Fruit fly (Drosophila melanogaster) whole organism, prepupa: Measurements from ENCODE around the gene Alh.
A peak's percentile ranks its signal among the peaks of the same experiment; 100 is the strongest.

ENCODE experiments used
- Blimp-1 ChIP-seq: fragments of 200-800 bp; sonication (Bioruptor generic); optimal IDR thresholded peaks from 3 replicates; lab custom pipeline; 2017; ENCODE audit warnings: missing biosample characterization, missing genetic modification characterization, mild to moderate bottlenecking, moderate library complexity, missing genetic modification reagents
- CG10631 ChIP-seq: fragments of 200-800 bp; sonication (Bioruptor generic); optimal IDR thresholded peaks from 2 replicates; lab custom pipeline; 2016; ENCODE audit warnings: missing biosample characterization, missing genetic modification characterization
- CG10669 ChIP-seq: fragments of 200-800 bp; sonication (Bioruptor generic); optimal IDR thresholded peaks from 3 replicates; lab custom pipeline; 2018; ENCODE audit warnings: missing biosample characterization, mild to moderate bottlenecking, missing genetic modification characterization, moderate library complexity
- CG11294 ChIP-seq: fragments of 200-800 bp; sonication (Bioruptor generic); IDR thresholded peaks from 2 replicates; pipeline ENCODE4 v1.3.6; 2022; ENCODE audit warnings: missing biosample characterization, missing genetic modification characterization
- CG11762 ChIP-seq: fragments of 200-800 bp; sonication (Bioruptor generic); optimal IDR thresholded peaks from 3 replicates; lab custom pipeline; 2016; ENCODE audit warnings: missing biosample characterization, missing genetic modification characterization; ENCODE audit not compliant: insufficient read depth
- CG11902 ChIP-seq: fragments of 200-800 bp; sonication (Bioruptor generic); optimal IDR thresholded peaks from 3 replicates; lab custom pipeline; 2016; ENCODE audit warnings: missing biosample characterization, missing genetic modification characterization
- CG15336 ChIP-seq: fragments of 200-800 bp; sonication (Bioruptor generic); IDR thresholded peaks from 2 replicates; pipeline ENCODE4 v1.3.6; 2022; ENCODE audit warnings: missing biosample characterization, missing genetic modification characterization
- CG1621 ChIP-seq: fragments of 200-800 bp; sonication (Bioruptor generic); optimal IDR thresholded peaks from 3 replicates; lab custom pipeline; 2018; ENCODE audit warnings: missing biosample characterization, mild to moderate bottlenecking, missing genetic modification characterization
- CG3032 ChIP-seq: fragments of 200-800 bp; optimal IDR thresholded peaks from 2 replicates; lab custom pipeline; 2019; ENCODE audit warnings: missing biosample characterization, mild to moderate bottlenecking, missing genetic modification characterization, moderate library complexity
- CG34406 ChIP-seq: fragments of 200-800 bp; sonication (Bioruptor generic); optimal IDR thresholded peaks from 3 replicates; lab custom pipeline; 2016; ENCODE audit warnings: missing biosample characterization, missing genetic modification characterization
- CG3919 ChIP-seq: fragments of 200-800 bp; sonication (Bioruptor generic); optimal IDR thresholded peaks from 3 replicates; lab custom pipeline; 2016; ENCODE audit warnings: missing biosample characterization, missing genetic modification characterization
- CG4318 ChIP-seq: fragments of 200-800 bp; sonication (Bioruptor generic); optimal IDR thresholded peaks from 3 replicates; lab custom pipeline; 2017; ENCODE audit warnings: missing biosample characterization, mild to moderate bottlenecking, missing genetic modification characterization
- CG6163 ChIP-seq: fragments of 200-800 bp; sonication (Bioruptor generic); IDR thresholded peaks from 3 replicates; pipeline ENCODE4 v1.3.6; 2022; ENCODE audit warnings: missing biosample characterization, missing genetic modification characterization
- CG6276 ChIP-seq: fragments of 200-800 bp; sonication (Bioruptor generic); optimal IDR thresholded peaks from 2 replicates; lab custom pipeline; 2017; ENCODE audit warnings: missing biosample characterization, mild to moderate bottlenecking, missing genetic modification characterization
- CG6808 ChIP-seq: fragments of 200-800 bp; sonication (Bioruptor generic); optimal IDR thresholded peaks from 3 replicates; lab custom pipeline; 2017; ENCODE audit warnings: missing biosample characterization, missing genetic modification characterization, mild to moderate bottlenecking, moderate library complexity, missing genetic modification reagents
- CG6854 ChIP-seq: fragments of 200-800 bp; sonication (Bioruptor generic); optimal IDR thresholded peaks from 2 replicates; lab custom pipeline; 2017; ENCODE audit warnings: missing biosample characterization, mild to moderate bottlenecking, missing genetic modification characterization
- CG7368 ChIP-seq: fragments of 200-800 bp; sonication (Bioruptor generic); optimal IDR thresholded peaks from 3 replicates; lab custom pipeline; 2016; ENCODE audit warnings: missing biosample characterization, missing genetic modification characterization
- CG8319 ChIP-seq: fragments of 200-800 bp; sonication (Bioruptor generic); optimal IDR thresholded peaks from 3 replicates; lab custom pipeline; 2016; ENCODE audit warnings: missing biosample characterization, missing genetic modification characterization
- CG8632 ChIP-seq: fragments of 200-800 bp; sonication (Bioruptor generic); optimal IDR thresholded peaks from 3 replicates; lab custom pipeline; 2016; ENCODE audit warnings: missing biosample characterization, missing genetic modification characterization
- CG9139 ChIP-seq: fragments of 200-800 bp; sonication (Bioruptor generic); optimal IDR thresholded peaks from 3 replicates; lab custom pipeline; 2017; ENCODE audit warnings: missing biosample characterization, mild to moderate bottlenecking, missing genetic modification characterization
- Eip75B ChIP-seq: fragments of 200-800 bp; sonication (Bioruptor generic); optimal IDR thresholded peaks from 3 replicates; lab custom pipeline; 2016; ENCODE audit warnings: missing biosample characterization, missing genetic modification characterization
- Eip78C ChIP-seq: fragments of 200-800 bp; sonication (Bioruptor generic); peaks from one replicate; lab custom pipeline; 2016; ENCODE audit warnings: missing biosample characterization, missing genetic modification characterization
- Ets21C ChIP-seq: fragments of 200-800 bp; sonication (Bioruptor generic); optimal IDR thresholded peaks from 3 replicates; lab custom pipeline; 2016; ENCODE audit warnings: missing biosample characterization, missing genetic modification characterization
- Ets96B ChIP-seq: fragments of 200-800 bp; optimal IDR thresholded peaks from 2 replicates; lab custom pipeline; 2019; ENCODE audit warnings: missing biosample characterization, mild to moderate bottlenecking, missing genetic modification characterization, moderate library complexity
- Gug ChIP-seq: fragments of 200-800 bp; sonication (Bioruptor generic); IDR thresholded peaks from 2 replicates; pipeline ENCODE4 v1.3.6; 2022; ENCODE audit warnings: missing biosample characterization, missing genetic modification characterization
- Hr38 ChIP-seq: sonication (Bioruptor generic); optimal IDR thresholded peaks from 2 replicates; lab custom pipeline; 2016; ENCODE audit warnings: missing biosample characterization, missing genetic modification characterization
- Hr39 ChIP-seq: fragments of 200-800 bp; sonication (Bioruptor generic); optimal IDR thresholded peaks from 2 replicates; lab custom pipeline; 2016; ENCODE audit warnings: missing biosample characterization, missing genetic modification characterization
- Hr4 ChIP-seq: fragments of 200-800 bp; sonication (Bioruptor generic); optimal IDR thresholded peaks from 3 replicates; lab custom pipeline; 2016; ENCODE audit warnings: missing biosample characterization, missing genetic modification characterization
- Lpt ChIP-seq: fragments of 200-800 bp; sonication (Bioruptor generic); optimal IDR thresholded peaks from 3 replicates; lab custom pipeline; 2016; ENCODE audit warnings: missing biosample characterization, missing genetic modification characterization
- Met ChIP-seq: fragments of 200-800 bp; sonication (Bioruptor generic); optimal IDR thresholded peaks from 3 replicates; lab custom pipeline; 2016; ENCODE audit warnings: missing biosample characterization, missing genetic modification characterization
- Smox ChIP-seq: fragments of 200-800 bp; sonication (Bioruptor generic); optimal IDR thresholded peaks from 3 replicates; lab custom pipeline; 2016; ENCODE audit warnings: missing biosample characterization, missing genetic modification characterization
- Sox102F ChIP-seq: fragments of 200-800 bp; sonication (Bioruptor generic); optimal IDR thresholded peaks from 2 replicates; lab custom pipeline; 2016; ENCODE audit warnings: missing biosample characterization, mild to moderate bottlenecking, missing genetic modification characterization
- Sox14 ChIP-seq: fragments of 200-800 bp; sonication (Bioruptor generic); optimal IDR thresholded peaks from 3 replicates; lab custom pipeline; 2016; ENCODE audit warnings: missing biosample characterization, missing genetic modification characterization
- achi ChIP-seq: fragments of 200-800 bp; sonication (Bioruptor generic); optimal IDR thresholded peaks from 3 replicates; lab custom pipeline; 2016; ENCODE audit warnings: missing biosample characterization, missing genetic modification characterization
- acj6 ChIP-seq: fragments of 200-800 bp; sonication (Bioruptor generic); optimal IDR thresholded peaks from 3 replicates; lab custom pipeline; 2016; ENCODE audit warnings: missing biosample characterization, missing genetic modification characterization
- cyc ChIP-seq: fragments of 200-800 bp; sonication (Bioruptor generic); optimal IDR thresholded peaks from 3 replicates; lab custom pipeline; 2016; ENCODE audit warnings: missing biosample characterization, missing genetic modification characterization
- dac ChIP-seq: fragments of 200-800 bp; sonication (Bioruptor generic); optimal IDR thresholded peaks from 2 replicates; lab custom pipeline; 2017; ENCODE audit warnings: missing biosample characterization, mild to moderate bottlenecking, missing genetic modification characterization
- dsx ChIP-seq: fragments of 200-800 bp; optimal IDR thresholded peaks from 3 replicates; lab custom pipeline; 2019; ENCODE audit warnings: missing biosample characterization, mild to moderate bottlenecking, missing genetic modification characterization, moderate library complexity; ENCODE audit not compliant: poor library complexity, severe bottlenecking
- esn ChIP-seq: fragments of 200-800 bp; sonication (Bioruptor generic); optimal IDR thresholded peaks from 2 replicates; lab custom pipeline; 2016; ENCODE audit warnings: missing biosample characterization, mild to moderate bottlenecking, missing genetic modification characterization, moderate library complexity
- fd59A ChIP-seq: fragments of 200-800 bp; sonication (Bioruptor generic); optimal IDR thresholded peaks from 2 replicates; lab custom pipeline; 2017; ENCODE audit warnings: missing biosample characterization, mild to moderate bottlenecking, missing genetic modification characterization, missing genetic modification reagents
- fd85E ChIP-seq: fragments of 200-800 bp; sonication (Bioruptor generic); optimal IDR thresholded peaks from 3 replicates; lab custom pipeline; 2016; ENCODE audit warnings: missing biosample characterization, missing genetic modification characterization
- fkh ChIP-seq: fragments of 200-800 bp; sonication (Bioruptor generic); optimal IDR thresholded peaks from 3 replicates; lab custom pipeline; 2017; ENCODE audit warnings: missing biosample characterization, mild to moderate bottlenecking, missing genetic modification characterization, moderate library complexity
- lz ChIP-seq: fragments of 200-800 bp; sonication (Bioruptor generic); optimal IDR thresholded peaks from 3 replicates; lab custom pipeline; 2016; ENCODE audit warnings: missing biosample characterization, missing genetic modification characterization
- net ChIP-seq: fragments of 200-800 bp; sonication (Bioruptor generic); optimal IDR thresholded peaks from 3 replicates; lab custom pipeline; 2016; ENCODE audit warnings: missing biosample characterization, missing genetic modification characterization
- pdm3 ChIP-seq: fragments of 200-800 bp; sonication (Bioruptor generic); optimal IDR thresholded peaks from 3 replicates; lab custom pipeline; 2016; ENCODE audit warnings: missing biosample characterization, missing genetic modification characterization
- salr ChIP-seq, 2 experiments: fragments of 200-800 bp; sonication (Bioruptor generic); optimal IDR thresholded peaks; 3 replicates each; lab custom pipeline; 2016 to 2018; ENCODE audit warnings: missing biosample characterization in 2 of 2, missing genetic modification characterization in 2 of 2, mild to moderate bottlenecking in 1 of 2
- spab ChIP-seq: fragments of 200-800 bp; sonication (Bioruptor generic); optimal IDR thresholded peaks from 2 replicates; lab custom pipeline; 2017; ENCODE audit warnings: missing biosample characterization, mild to moderate bottlenecking, missing genetic modification characterization, missing genetic modification reagents
- ss ChIP-seq, 2 experiments: fragments of 200-800 bp; sonication (Bioruptor generic); optimal IDR thresholded peaks; 2 replicates in 1 of 2; 3 replicates in 1 of 2; lab custom pipeline; 2017 to 2018; ENCODE audit warnings: mild to moderate bottlenecking in 2 of 2, missing biosample characterization in 2 of 2, missing genetic modification characterization in 2 of 2, moderate library complexity in 1 of 2
- svp ChIP-seq: fragments of 200-800 bp; sonication (Bioruptor generic); peaks from one replicate; lab custom pipeline; 2016; ENCODE audit warnings: missing biosample characterization, missing genetic modification characterization
- vri ChIP-seq: fragments of 200-800 bp; sonication (Bioruptor generic); optimal IDR thresholded peaks from 3 replicates; lab custom pipeline; 2016; ENCODE audit warnings: missing biosample characterization, mild to moderate bottlenecking, missing genetic modification characterization

Gene Alh

DNA sequence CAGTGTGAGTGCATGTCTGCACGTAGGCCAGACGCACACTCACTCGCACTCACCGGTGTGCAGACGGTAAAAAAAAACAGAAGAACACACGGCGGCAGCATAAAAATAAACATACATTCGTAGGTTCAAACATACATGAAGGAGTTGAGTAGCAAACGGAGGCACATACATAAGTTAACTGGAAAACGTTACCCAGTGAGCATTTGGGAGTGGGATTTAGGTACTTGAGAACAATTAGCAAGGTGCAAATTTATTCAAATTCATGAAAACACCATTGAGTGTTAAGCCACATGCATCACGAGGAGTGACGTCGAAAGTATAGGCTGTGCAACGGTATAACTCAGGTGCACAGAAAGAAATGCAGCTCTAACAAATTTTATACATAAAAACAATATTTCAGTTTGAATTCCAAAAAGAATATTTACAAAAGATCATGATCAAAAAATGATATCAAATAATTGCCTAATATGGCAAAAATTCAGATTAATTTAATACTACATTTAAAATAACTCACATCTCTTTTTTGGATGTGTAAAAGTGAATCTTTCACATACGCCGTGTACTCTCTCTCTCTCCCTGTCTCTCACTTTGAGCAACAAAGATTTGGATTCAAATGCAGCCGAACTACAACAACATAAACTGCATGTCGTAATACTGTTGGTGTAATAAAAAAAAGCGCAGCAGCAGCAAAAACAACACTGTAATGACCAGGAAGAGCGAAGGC is 15.2 kb downstream of the Alh start:
- TF ChIP-seq pdm3 (GFP tag; lab: Kevin White, UChicago) = peak; percentile 97
- peak; percentile 92 for TF ChIP-seq CG7368 (GFP tag; lab: Kevin White, UChicago)
- peak; percentile 88 for TF ChIP-seq CG11902 (GFP tag; lab: Kevin White, UChicago)
- peak; percentile 97 for TF ChIP-seq lz (GFP tag; lab: Kevin White, UChicago)
- TF ChIP-seq Smox = peak; percentile 97
- TF ChIP-seq CG6808 = peak; percentile 92
- peak; percentile 94 for TF ChIP-seq dsx (GFP tag; lab: Kevin White, UChicago)
- no peak for TF ChIP-seq CG11294
- TF ChIP-seq vri (GFP tag; lab: Kevin White, UChicago) = peak; percentile 89
- peak; percentile 97 for TF ChIP-seq Hr39 (GFP tag; lab: Kevin White, UChicago)
- peak; percentile 97 for TF ChIP-seq CG10631 (GFP tag; lab: Kevin White, UChicago)
- TF ChIP-seq Gug (GFP tag; lab: Robert Waterston, UW) = no peak
- TF ChIP-seq acj6 (GFP tag; lab: Kevin White, UChicago) = peak; percentile 96
- TF ChIP-seq fd85E (GFP tag; lab: Kevin White, UChicago) = peak; percentile 85
- peak; percentile 94 for TF ChIP-seq Ets21C (GFP tag; lab: Kevin White, UChicago)
- peak; percentile 93 for TF ChIP-seq spab (GFP tag; lab: Kevin White, UChicago)
- TF ChIP-seq CG4318 (GFP tag; lab: Kevin White, UChicago) = peak; percentile 95
- TF ChIP-seq Hr38 (GFP tag; lab: Kevin White, UChicago) = peak; percentile 82
- peak; percentile 93 for TF ChIP-seq fd59A
- TF ChIP-seq CG1621 (tag; lab: Kevin White, UChicago) = peak; percentile 84
- TF ChIP-seq CG6276 (GFP tag; lab: Kevin White, UChicago) = peak; percentile 96
- TF ChIP-seq CG3919 (GFP tag; lab: Kevin White, UChicago) = peak; percentile 97
- peak; percentile 98 for TF ChIP-seq esn
- TF ChIP-seq CG11762 (GFP tag; lab: Kevin White, UChicago) = peak; percentile 96
- TF ChIP-seq CG34406 (GFP tag; lab: Kevin White, UChicago) = peak; percentile 96
- peak; percentile 83 to 85 for TF ChIP-seq ss (GFP tag; optimal IDR thresholded peaks at IDR 0.05; lab: Kevin White, UChicago)
- peak; percentile 74 for TF ChIP-seq dac (GFP tag; lab: Kevin White, UChicago)
- TF ChIP-seq Sox102F = peak; percentile 95
- peak; percentile 92 for TF ChIP-seq CG8319 (GFP tag; lab: Kevin White, UChicago)
- no peak for TF ChIP-seq CG15336 (GFP tag; lab: Robert Waterston, UW)
- peak; percentile 97 for TF ChIP-seq cyc (GFP tag; lab: Kevin White, UChicago)
- TF ChIP-seq fkh = no peak
- TF ChIP-seq Eip75B = peak; percentile 96
- peak; percentile 96 for TF ChIP-seq CG3032 (tag; lab: Kevin White, UChicago)
- peak; percentile 96 for TF ChIP-seq net (GFP tag; lab: Kevin White, UChicago)
- TF ChIP-seq Sox14 (GFP tag; lab: Kevin White, UChicago) = peak; percentile 97
- TF ChIP-seq CG10669 (GFP tag; lab: Kevin White, UChicago) = peak; percentile 92
- peak; percentile 84 for TF ChIP-seq CG6854 (GFP tag; lab: Kevin White, UChicago)
- TF ChIP-seq CG6163 (GFP tag; lab: Robert Waterston, UW) = no peak
- peak; percentile 98 for TF ChIP-seq Met
- peak; percentile 96 for TF ChIP-seq Ets96B (tag; lab: Kevin White, UChicago)
- TF ChIP-seq salr (GFP tag; optimal IDR thresholded peaks at IDR 0.05; lab: Kevin White, UChicago) = peak; percentile 73 to 99
- peak; percentile 96 for TF ChIP-seq achi (GFP tag; lab: Kevin White, UChicago)
- TF ChIP-seq svp = peak; percentile 99
- TF ChIP-seq Blimp-1 (GFP tag; lab: Kevin White, UChicago) = peak; percentile 94
- TF ChIP-seq CG9139 = peak; percentile 85
- peak; percentile 95 for TF ChIP-seq CG8632 (GFP tag; lab: Kevin White, UChicago)
- peak; percentile 100 for TF ChIP-seq Eip78C (GFP tag; lab: Kevin White, UChicago)
- TF ChIP-seq Hr4 = peak; percentile 99
- TF ChIP-seq Lpt (GFP tag; lab: Kevin White, UChicago) = peak; percentile 97
